Worm (Caenorhabditis elegans): Measurements from ENCODE around the gene sap-49.

The sap-49 gene

ce11 chrII:8058769-8059168 is 23.2 kb upstream of the sap-49 start, which contains the start of gene T05H10.8:
Gene T05H10.8, plus strand, starts transcription at chrII:8059069.
- TF ChIP-seq ztf-29 (GFP tag; IDR thresholded peaks at IDR 0.05) = no peak
- no peak for TF ChIP-seq T22C8.4 (GFP tag; IDR thresholded peaks at IDR 0.05)
- TF ChIP-seq ref-1 (GFP tag; conservative IDR thresholded peaks at IDR 0.05) = no peak
- no peak for TF ChIP-seq ztf-23 (GFP tag; IDR thresholded peaks at IDR 0.05)
- no peak for TF ChIP-seq cog-1 (tag; optimal IDR thresholded peaks at IDR 0.05)
- TF ChIP-seq med-1 (GFP tag; optimal IDR thresholded peaks at IDR 0.05; ENCODE audit: insufficient read depth) = no peak
- TF ChIP-seq klf-2 (GFP tag; conservative IDR thresholded peaks at IDR 0.05) = no peak
- TF ChIP-seq tab-1 (GFP tag; IDR thresholded peaks at IDR 0.05) = no peak
- TF ChIP-seq flt-1 (GFP tag; IDR thresholded peaks at IDR 0.05) = no peak

DNA sequence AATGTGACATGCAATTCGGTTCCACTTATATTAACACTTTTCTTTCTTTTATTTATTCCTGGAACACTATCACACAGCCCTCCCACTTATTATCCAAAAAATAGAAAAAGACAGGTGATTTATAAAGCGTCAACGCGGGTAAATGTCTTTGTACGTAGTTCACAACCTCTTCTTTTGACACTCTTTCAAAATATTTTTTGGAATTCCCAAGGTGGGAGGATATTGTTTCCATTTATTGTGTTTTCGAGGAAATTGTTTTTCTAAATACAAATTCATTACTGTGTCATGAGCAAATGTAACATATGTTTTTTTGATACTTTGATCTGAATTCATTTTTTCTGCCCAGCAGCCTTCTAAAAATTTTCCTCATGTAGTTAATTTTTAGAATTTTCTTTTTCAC is 22.3 kb upstream of the sap-49 start:
- TF ChIP-seq flt-1 (GFP tag; IDR thresholded peaks at IDR 0.05) (no peak), cog-1 (tag; optimal IDR thresholded peaks at IDR 0.05) (no peak), ztf-29 (GFP tag; IDR thresholded peaks at IDR 0.05) (no peak), ztf-23 (GFP tag; IDR thresholded peaks at IDR 0.05) (no peak), T22C8.4 (GFP tag; IDR thresholded peaks at IDR 0.05) (no peak), klf-2 (GFP tag; conservative IDR thresholded peaks at IDR 0.05) (no peak), tab-1 (GFP tag; IDR thresholded peaks at IDR 0.05) (no peak)

DNA sequence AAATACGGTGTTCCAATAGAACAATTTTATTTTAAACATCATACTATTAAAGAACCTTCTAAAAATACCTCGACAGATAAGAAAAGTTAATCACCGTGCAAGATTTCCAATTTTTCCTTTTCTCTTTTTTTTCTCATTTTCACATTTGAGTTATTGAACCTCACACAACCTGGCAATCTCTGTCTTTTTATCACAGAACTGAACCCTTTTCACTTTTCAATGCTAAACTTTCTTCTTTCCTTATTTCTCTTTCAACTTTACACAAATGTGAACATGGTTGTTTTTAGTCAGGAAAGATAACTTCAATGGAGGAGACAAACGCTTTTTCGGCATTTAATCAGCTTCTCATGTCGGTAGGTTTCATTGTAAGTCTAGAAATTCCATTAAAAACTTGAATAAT is 17.3 kb upstream of the sap-49 start, which contains the start of gene T05H10.4:
TSS of gene T05H10.4 (plus strand) at position 301 of the 400 bp plus-strand sequence.
- TF ChIP-seq ztf-23 (GFP tag; IDR thresholded peaks at IDR 0.05) = no peak
- TF ChIP-seq klf-2 (GFP tag; conservative IDR thresholded peaks at IDR 0.05) = no peak
- TF ChIP-seq cog-1 (tag; optimal IDR thresholded peaks at IDR 0.05) = no peak
- no peak for TF ChIP-seq med-1 (GFP tag; optimal IDR thresholded peaks at IDR 0.05; ENCODE audit: insufficient read depth)
- no peak for TF ChIP-seq tab-1 (GFP tag; IDR thresholded peaks at IDR 0.05)
- TF ChIP-seq ref-1 (GFP tag; conservative IDR thresholded peaks at IDR 0.05) = no peak
- TF ChIP-seq ztf-29 (GFP tag; IDR thresholded peaks at IDR 0.05) = no peak
- no peak for TF ChIP-seq flt-1 (GFP tag; IDR thresholded peaks at IDR 0.05)
- no peak for TF ChIP-seq T22C8.4 (GFP tag; IDR thresholded peaks at IDR 0.05)

DNA sequence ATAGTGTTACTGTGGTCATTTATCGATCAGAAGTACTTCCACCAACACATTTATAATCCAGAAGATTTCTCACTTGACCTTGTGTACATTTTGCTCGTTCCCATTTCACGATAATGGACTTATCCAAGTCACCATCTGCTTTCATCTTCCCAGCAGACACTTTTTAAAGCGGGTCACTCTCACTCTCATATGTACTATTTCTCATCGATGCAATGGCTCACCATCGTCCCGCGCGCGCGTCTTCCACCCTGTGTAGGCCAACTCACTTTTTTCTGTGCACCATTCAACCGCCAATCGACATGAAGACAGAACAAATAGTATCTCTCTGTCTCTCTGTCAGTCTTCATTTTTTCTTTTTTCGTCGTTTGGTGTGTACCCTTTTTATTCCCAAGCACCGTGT is 16.6 kb upstream of the sap-49 start:
- TF ChIP-seq med-1 (GFP tag; optimal IDR thresholded peaks at IDR 0.05; ENCODE audit: insufficient read depth) = no peak
- TF ChIP-seq klf-2 (GFP tag; conservative IDR thresholded peaks at IDR 0.05) = no peak
- no peak for TF ChIP-seq ztf-23 (GFP tag; IDR thresholded peaks at IDR 0.05)
- no peak for TF ChIP-seq T22C8.4 (GFP tag; IDR thresholded peaks at IDR 0.05)
- no peak for TF ChIP-seq ref-1 (GFP tag; conservative IDR thresholded peaks at IDR 0.05)
- no peak for TF ChIP-seq tab-1 (GFP tag; IDR thresholded peaks at IDR 0.05)
- TF ChIP-seq flt-1 (GFP tag; IDR thresholded peaks at IDR 0.05) = no peak
- no peak for TF ChIP-seq ztf-29 (GFP tag; IDR thresholded peaks at IDR 0.05)
- no peak for TF ChIP-seq cog-1 (tag; optimal IDR thresholded peaks at IDR 0.05)

DNA sequence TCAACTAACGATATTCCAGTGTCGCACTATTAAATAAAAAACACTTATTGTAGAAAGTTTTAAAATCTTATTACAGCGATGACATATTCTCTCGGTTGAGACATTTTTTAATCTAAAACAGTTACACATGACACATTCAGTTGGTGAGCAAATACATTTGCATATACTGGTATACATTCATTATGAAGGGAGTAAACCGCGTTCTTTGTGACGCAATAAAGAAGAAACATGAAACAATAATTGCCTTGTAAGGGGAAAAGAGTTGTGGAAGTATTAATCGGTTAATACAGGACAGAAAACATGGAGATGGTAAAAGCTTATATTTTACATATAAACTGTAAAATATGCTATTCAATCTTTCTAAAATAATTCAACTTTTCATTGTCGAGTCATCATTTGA is 15.8 kb upstream of the sap-49 start:
- TF ChIP-seq tab-1 (GFP tag; IDR thresholded peaks at IDR 0.05) = no peak
- TF ChIP-seq ref-1 (GFP tag; conservative IDR thresholded peaks at IDR 0.05) = no peak
- no peak for TF ChIP-seq med-1 (GFP tag; optimal IDR thresholded peaks at IDR 0.05; ENCODE audit: insufficient read depth)
- no peak for TF ChIP-seq cog-1 (tag; optimal IDR thresholded peaks at IDR 0.05)
- no peak for TF ChIP-seq ztf-23 (GFP tag; IDR thresholded peaks at IDR 0.05)
- no peak for TF ChIP-seq T22C8.4 (GFP tag; IDR thresholded peaks at IDR 0.05)
- TF ChIP-seq flt-1 (GFP tag; IDR thresholded peaks at IDR 0.05) = no peak
- no peak for TF ChIP-seq ztf-29 (GFP tag; IDR thresholded peaks at IDR 0.05)
- TF ChIP-seq klf-2 (GFP tag; conservative IDR thresholded peaks at IDR 0.05) = no peak

DNA sequence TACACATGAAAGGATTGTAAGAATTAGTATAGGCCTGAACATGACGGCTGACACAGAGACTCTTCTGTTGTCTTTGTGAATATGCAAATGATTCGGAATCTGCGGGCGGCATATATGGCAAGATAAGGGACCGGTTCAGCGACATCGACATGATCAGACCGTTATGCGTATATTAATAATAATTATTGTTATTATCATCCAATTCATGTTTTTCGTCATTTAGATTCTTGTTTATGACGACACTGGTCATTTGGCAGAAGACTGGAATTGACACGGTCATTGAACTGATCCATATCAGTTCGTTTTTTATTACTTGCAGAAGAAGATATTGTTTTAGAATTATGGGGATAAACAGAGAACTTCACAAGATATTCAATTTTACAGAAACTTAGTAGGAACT is 14.9 kb upstream of the sap-49 start, which contains the start of gene mtre-1:
TSS of gene mtre-1 (minus strand) at position 101 of the 400 bp plus-strand sequence.
- TF ChIP-seq cog-1 (tag; optimal IDR thresholded peaks at IDR 0.05) (no peak), ztf-23 (GFP tag; IDR thresholded peaks at IDR 0.05) (no peak), ref-1 (GFP tag; conservative IDR thresholded peaks at IDR 0.05) (no peak), ztf-29 (GFP tag; IDR thresholded peaks at IDR 0.05) (no peak), klf-2 (GFP tag; conservative IDR thresholded peaks at IDR 0.05) (no peak)

- TF ChIP-seq ztf-29 (GFP tag; IDR thresholded peaks at IDR 0.05) (no peak), flt-1 (GFP tag; IDR thresholded peaks at IDR 0.05) (no peak), klf-2 (GFP tag; conservative IDR thresholded peaks at IDR 0.05) (no peak), med-1 (GFP tag; optimal IDR thresholded peaks at IDR 0.05; ENCODE audit: insufficient read depth) (no peak), ref-1 (GFP tag; conservative IDR thresholded peaks at IDR 0.05) (no peak)
Observed at ce11 chrII:8047264-8047663, 11.7 kb upstream of the sap-49 start, which contains the start of gene apn-1. Gene apn-1, plus strand, starts transcription at chrII:8047564.

- TF ChIP-seq flt-1 (GFP tag; IDR thresholded peaks at IDR 0.05) (no peak), ztf-29 (GFP tag; IDR thresholded peaks at IDR 0.05) (no peak), ztf-23 (GFP tag; IDR thresholded peaks at IDR 0.05) (no peak), ref-1 (GFP tag; conservative IDR thresholded peaks at IDR 0.05) (no peak), klf-2 (GFP tag; conservative IDR thresholded peaks at IDR 0.05) (no peak), tab-1 (GFP tag; IDR thresholded peaks at IDR 0.05) (no peak), cog-1 (tag; optimal IDR thresholded peaks at IDR 0.05) (no peak), med-1 (GFP tag; optimal IDR thresholded peaks at IDR 0.05; ENCODE audit: insufficient read depth) (no peak), T22C8.4 (GFP tag; IDR thresholded peaks at IDR 0.05) (no peak)
Observed at ce11 chrII:8042289-8042688, 6.7 kb upstream of the sap-49 start, which contains the start of gene T05H10.1. Gene T05H10.1, plus strand, starts transcription at chrII:8042589.

DNA sequence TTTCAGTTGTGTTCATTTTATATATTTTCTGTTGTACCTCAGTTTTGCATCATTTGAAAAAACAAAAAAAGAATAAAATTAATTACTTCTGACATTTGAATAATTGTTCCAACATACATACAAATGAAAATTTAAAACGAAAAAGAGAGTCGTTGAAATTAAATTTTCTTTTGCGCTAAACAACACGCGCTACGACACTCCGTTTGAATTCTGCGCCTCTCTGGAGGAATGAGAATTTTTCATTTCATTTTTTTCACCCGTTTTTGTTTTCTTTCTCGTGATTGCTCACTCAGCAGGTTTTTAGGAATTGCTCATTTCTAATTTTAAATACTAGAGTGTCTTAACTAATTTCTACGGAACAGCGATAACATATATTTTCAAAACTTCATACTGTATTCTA is 6.1 kb upstream of the sap-49 start:
- TF ChIP-seq ztf-29 (GFP tag; IDR thresholded peaks at IDR 0.05) = no peak
- TF ChIP-seq med-1 (GFP tag; optimal IDR thresholded peaks at IDR 0.05; ENCODE audit: insufficient read depth) = no peak
- no peak for TF ChIP-seq tab-1 (GFP tag; IDR thresholded peaks at IDR 0.05)
- TF ChIP-seq ztf-23 (GFP tag; IDR thresholded peaks at IDR 0.05) = no peak
- no peak for TF ChIP-seq ref-1 (GFP tag; conservative IDR thresholded peaks at IDR 0.05)
- TF ChIP-seq flt-1 (GFP tag; IDR thresholded peaks at IDR 0.05) = no peak
- no peak for TF ChIP-seq T22C8.4 (GFP tag; IDR thresholded peaks at IDR 0.05)
- TF ChIP-seq klf-2 (GFP tag; conservative IDR thresholded peaks at IDR 0.05) = no peak
- no peak for TF ChIP-seq cog-1 (tag; optimal IDR thresholded peaks at IDR 0.05)

DNA sequence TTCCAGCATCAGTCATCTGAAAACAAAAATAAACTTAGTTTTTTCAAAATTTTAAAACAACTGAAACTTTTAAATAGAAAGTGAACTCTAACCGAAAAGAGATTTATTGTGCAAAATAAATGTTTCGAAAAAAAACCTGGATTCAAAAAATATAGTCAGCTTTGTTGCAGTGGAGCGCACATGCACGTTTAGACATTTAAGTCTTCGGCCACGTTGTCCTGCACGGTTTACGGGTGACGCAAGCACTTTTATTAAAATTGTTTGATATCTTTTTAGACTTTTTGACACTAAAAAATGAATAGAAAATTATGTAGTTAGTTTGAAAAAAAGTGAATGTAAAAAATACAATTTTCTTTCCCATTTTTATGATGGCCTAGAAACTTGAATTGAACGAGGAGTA is 3.8 kb upstream of the sap-49 start, which contains the start of the genes ubh-4 and algn-6:
TSS of gene ubh-4 (minus strand) at position 182 of the 400 bp plus-strand sequence.
TSS of gene algn-6 (plus strand) at position 387 of the 400 bp plus-strand sequence.
- TF ChIP-seq ref-1 (GFP tag; conservative IDR thresholded peaks at IDR 0.05) (no peak), ztf-23 (GFP tag; IDR thresholded peaks at IDR 0.05) (no peak), klf-2 (GFP tag; conservative IDR thresholded peaks at IDR 0.05) (no peak), med-1 (GFP tag; optimal IDR thresholded peaks at IDR 0.05; ENCODE audit: insufficient read depth) (no peak), cog-1 (tag; optimal IDR thresholded peaks at IDR 0.05) (no peak), T22C8.4 (GFP tag; IDR thresholded peaks at IDR 0.05) (no peak), ztf-29 (GFP tag; IDR thresholded peaks at IDR 0.05) (no peak), flt-1 (GFP tag; IDR thresholded peaks at IDR 0.05) (no peak), tab-1 (GFP tag; IDR thresholded peaks at IDR 0.05) (no peak)
